Worm (Caenorhabditis elegans): Measurements from ENCODE around the gene ptc-1.

ptc-1 gene

ce11 chrII:7911015-7911414, 18.0 kb downstream of the ptc-1 start, which contains the start of gene ZK675.4:
Gene ZK675.4, plus strand, starts transcription at chrII:7911315.
- TF ChIP-seq ceh-18 (tag; optimal IDR thresholded peaks at IDR 0.05) (no peak), lin-11 (tag; optimal IDR thresholded peaks at IDR 0.05) (no peak), pha-2 (tag; optimal IDR thresholded peaks at IDR 0.05) (no peak), unc-55 (GFP tag; optimal IDR thresholded peaks at IDR 0.05) (no peak), unc-42 (tag; optimal IDR thresholded peaks at IDR 0.05) (no peak), unc-86 (tag; optimal IDR thresholded peaks at IDR 0.05) (no peak), sdc-2 (tag; optimal IDR thresholded peaks at IDR 0.05) (no peak), nhr-11 (tag; optimal IDR thresholded peaks at IDR 0.05) (no peak), ceh-14 (tag; optimal IDR thresholded peaks at IDR 0.05) (no peak), pax-1 (tag; optimal IDR thresholded peaks at IDR 0.05) (no peak)

ce11 chrII:7920178-7920577, 27.2 kb downstream of the ptc-1 start:
- TF ChIP-seq unc-42 (tag; optimal IDR thresholded peaks at IDR 0.05) (peak; percentile 37), gmeb-2 (tag; optimal IDR thresholded peaks at IDR 0.05) (no peak)

ce11 chrII:7921155-7921554, 28.1 kb downstream of the ptc-1 start:
- TF ChIP-seq Y22D7AL.16 (tag; optimal IDR thresholded peaks at IDR 0.05), result no peak
- TF ChIP-seq unc-42 (tag; optimal IDR thresholded peaks at IDR 0.05), result peak; percentile 93
- TF ChIP-seq C08G9.2 (tag; optimal IDR thresholded peaks at IDR 0.05), result no peak
- TF ChIP-seq pros-1 (tag; optimal IDR thresholded peaks at IDR 0.05), result no peak
- TF ChIP-seq ceh-14 (tag; optimal IDR thresholded peaks at IDR 0.05), result no peak

- no peak for TF ChIP-seq gmeb-2 (tag; optimal IDR thresholded peaks at IDR 0.05)
- TF ChIP-seq sox-2 (GFP tag; IDR thresholded peaks at IDR 0.05), result no peak
Observed at ce11 chrII:7928600-7928999, 35.6 kb downstream of the ptc-1 start, which contains the start of gene spv-1. Gene spv-1, minus strand, starts transcription at chrII:7928700.

ce11 chrII:7930671-7931070, 37.6 kb downstream of the ptc-1 start:
- TF ChIP-seq npax-4 (tag; optimal IDR thresholded peaks at IDR 0.05) (no peak), odd-2 (tag; optimal IDR thresholded peaks at IDR 0.05) (no peak), mec-3 (tag; optimal IDR thresholded peaks at IDR 0.05; ENCODE audit: borderline replicate concordance) (no peak)

ce11 chrII:7935622-7936021, 42.6 kb downstream of the ptc-1 start:
- TF ChIP-seq unc-55 (GFP tag; optimal IDR thresholded peaks at IDR 0.05), result peak; percentile 37
- no peak for TF ChIP-seq nhr-11 (tag; optimal IDR thresholded peaks at IDR 0.05)

ce11 chrII:7938078-7938477, 45.1 kb downstream of the ptc-1 start, which contains the start of gene ZK669.2:
Gene ZK669.2, minus strand, starts transcription at chrII:7938178.
- no peak for TF ChIP-seq lin-11 (tag; optimal IDR thresholded peaks at IDR 0.05)
- TF ChIP-seq hlh-8 (tag; optimal IDR thresholded peaks at IDR 0.05), result no peak
- no peak for TF ChIP-seq odd-2 (tag; optimal IDR thresholded peaks at IDR 0.05)
- no peak for TF ChIP-seq C08G9.2 (tag; optimal IDR thresholded peaks at IDR 0.05)
- TF ChIP-seq unc-55 (GFP tag; optimal IDR thresholded peaks at IDR 0.05), result no peak
- no peak for TF ChIP-seq pat-9 (tag; optimal IDR thresholded peaks at IDR 0.05)
- no peak for TF ChIP-seq hlh-15 (tag; optimal IDR thresholded peaks at IDR 0.05)
- TF ChIP-seq fkh-6 (tag; optimal IDR thresholded peaks at IDR 0.05), result no peak
- no peak for TF ChIP-seq T23F11.4 (GFP tag; optimal IDR thresholded peaks at IDR 0.05)
- TF ChIP-seq unc-86 (tag; optimal IDR thresholded peaks at IDR 0.05), result no peak
- TF ChIP-seq fkh-10 (GFP tag; optimal IDR thresholded peaks at IDR 0.05), result no peak
- no peak for TF ChIP-seq ceh-2 (tag; optimal IDR thresholded peaks at IDR 0.05)
- TF ChIP-seq sox-2 (GFP tag; IDR thresholded peaks at IDR 0.05), result no peak
- TF ChIP-seq nfya-1 (tag; optimal IDR thresholded peaks at IDR 0.05), result no peak
- no peak for TF ChIP-seq rnt-1 (tag; optimal IDR thresholded peaks at IDR 0.05)
- TF ChIP-seq tbx-7 (tag; optimal IDR thresholded peaks at IDR 0.05), result no peak
- no peak for TF ChIP-seq ceh-24 (tag; optimal IDR thresholded peaks at IDR 0.05)
- no peak for TF ChIP-seq ztf-16 (tag; optimal IDR thresholded peaks at IDR 0.05)
